Worm (Caenorhabditis elegans) whole organism, early embryonic: Measurements from ENCODE around the gene noca-1.
"Not testable (repeated sequence)": the region's sequence is repeated elsewhere in the genome, so short reads cannot be mapped to it uniquely, and the experiment has no call there.

Source experiments
- B0310.2 ChIP-seq: sonication (generic microtip); optimal IDR thresholded peaks from 2 replicates; lab custom pipeline; 2016; ENCODE audit warnings: mild to moderate bottlenecking, missing genetic modification characterization, missing compliant biosample characterization
- F13C5.2 ChIP-seq: sonication (generic microtip); optimal IDR thresholded peaks from 2 replicates; lab custom pipeline; 2017; ENCODE audit warnings: mild to moderate bottlenecking, missing genetic modification characterization, inconsistent platforms, missing compliant biosample characterization
- aly-1 ChIP-seq: sonication (generic microtip); optimal IDR thresholded peaks from 2 replicates; lab custom pipeline; 2016; ENCODE audit warnings: missing genetic modification characterization, missing compliant biosample characterization
- ama-1 ChIP-seq: fragments of 150-350 bp; optimal IDR thresholded peaks from 2 replicates; lab custom pipeline; 2014
- ceh-13 ChIP-seq: fragments of 200-800 bp; sonication (Bioruptor generic); optimal IDR thresholded peaks from 2 replicates; lab custom pipeline; 2018; ENCODE audit warnings: mild to moderate bottlenecking, missing genetic modification characterization, missing compliant biosample characterization
- ceh-36 ChIP-seq: sonication (generic microtip); optimal IDR thresholded peaks from 2 replicates; lab custom pipeline; 2016; ENCODE audit warnings: missing genetic modification characterization, inconsistent platforms, missing compliant biosample characterization
- ets-7 ChIP-seq: sonication (generic microtip); optimal IDR thresholded peaks from 2 replicates; lab custom pipeline; 2016; ENCODE audit warnings: missing genotype, missing genetic modification characterization, missing compliant biosample characterization
- flt-1 ChIP-seq: fragments of 200-800 bp; sonication (Bioruptor generic); IDR thresholded peaks from 2 replicates; pipeline ENCODE4 v1.3.6; 2022; ENCODE audit warnings: missing genetic modification characterization, missing compliant biosample characterization
- hmbx-1 ChIP-seq: sonication (generic microtip); optimal IDR thresholded peaks from 2 replicates; lab custom pipeline; 2016; ENCODE audit warnings: mild to moderate bottlenecking, missing genetic modification characterization, missing compliant biosample characterization
- hmg-4 ChIP-seq: fragments of 200-800 bp; sonication (Bioruptor generic); optimal IDR thresholded peaks from 2 replicates; lab custom pipeline; 2018; ENCODE audit warnings: mild to moderate bottlenecking, missing genetic modification characterization, missing compliant biosample characterization
- hnd-1 ChIP-seq: sonication (generic microtip); optimal IDR thresholded peaks from 2 replicates; lab custom pipeline; 2016; ENCODE audit warnings: missing genetic modification characterization, missing compliant biosample characterization
- pes-1 ChIP-seq: fragments of 200-800 bp; sonication (Bioruptor generic); IDR thresholded peaks from 2 replicates; pipeline ENCODE4 v1.3.6; 2022; ENCODE audit warnings: missing genetic modification reagents, missing genetic modification characterization, missing compliant biosample characterization
- scrt-1 ChIP-seq: fragments of 200-800 bp; sonication (Bioruptor generic); IDR thresholded peaks from 2 replicates; pipeline ENCODE4 v1.3.6; 2022; ENCODE audit warnings: missing genetic modification characterization, missing compliant biosample characterization
- sea-1 ChIP-seq: fragments of 200-800 bp; sonication (Bioruptor generic); conservative IDR thresholded peaks from 2 replicates; pipeline ENCODE4 v1.3.6; 2022; ENCODE audit warnings: missing genetic modification characterization, missing compliant biosample characterization
- tbx-11 ChIP-seq: fragments of 200-800 bp; sonication (Bioruptor generic); IDR thresholded peaks from 2 replicates; pipeline ENCODE4 v1.3.6; 2022; ENCODE audit warnings: missing genetic modification characterization, missing compliant biosample characterization
- tbx-37 ChIP-seq: fragments of 200-800 bp; sonication (Bioruptor generic); conservative IDR thresholded peaks from 2 replicates; pipeline ENCODE4 v1.3.6; 2022; ENCODE audit warnings: missing genetic modification reagents, missing genetic modification characterization, missing compliant biosample characterization
- tra-4 ChIP-seq: sonication (generic microtip); optimal IDR thresholded peaks from 2 replicates; lab custom pipeline; 2017; ENCODE audit warnings: missing genetic modification characterization, missing compliant biosample characterization

noca-1 gene

DNA sequence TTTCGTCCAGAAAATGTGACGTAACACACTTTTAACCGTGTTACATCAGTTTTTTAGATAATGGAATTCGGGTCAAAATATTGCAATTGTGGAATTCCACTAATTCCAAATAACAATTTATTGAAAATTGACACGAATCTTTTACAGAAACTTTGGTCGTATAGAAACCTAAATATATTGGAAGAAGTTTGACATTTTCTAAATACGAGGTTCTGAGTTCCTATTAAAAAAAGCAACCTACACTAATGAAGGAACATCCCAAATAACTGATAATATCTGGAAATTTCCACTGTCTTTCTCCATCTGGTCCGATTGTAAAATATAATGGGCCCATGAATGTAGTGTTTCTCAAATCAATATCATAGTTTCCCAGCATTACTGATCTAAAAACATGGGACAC is 31.5 kb upstream of the noca-1 start:
- no peak for TF ChIP-seq hmbx-1
- no peak for TF ChIP-seq hnd-1 (tag; lab: Kevin White, UChicago)
- TF ChIP-seq aly-1: no peak
- no peak for TF ChIP-seq scrt-1 (GFP tag; lab: Robert Waterston, UW)

DNA sequence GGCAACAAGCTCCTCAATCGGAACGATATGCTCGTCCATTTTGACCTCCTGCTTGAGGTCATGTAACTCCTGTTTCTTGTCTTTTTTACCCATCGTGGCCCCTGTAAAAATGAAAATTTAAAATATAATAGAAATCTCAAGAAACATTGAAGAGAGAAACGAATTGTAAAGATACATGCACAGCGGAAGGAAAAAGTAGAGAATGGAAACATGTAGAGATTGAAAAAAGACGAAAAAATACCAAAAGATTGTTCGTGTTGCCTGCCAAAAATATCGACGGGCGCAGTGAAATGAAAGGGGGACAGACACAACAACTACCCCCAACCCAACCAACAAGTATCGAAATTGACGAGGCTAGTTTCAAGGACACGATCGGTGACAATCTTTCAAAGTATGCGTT is 22.8 kb upstream of the noca-1 start, which contains the start of gene eat-6:
TSS of gene eat-6 (minus strand) at position 101 of the 400 bp plus-strand sequence.
- TF ChIP-seq hmbx-1 (no peak), tbx-37 (GFP tag; lab: Robert Waterston, UW) (no peak), aly-1 (no peak), ceh-36 (tag; lab: Kevin White, UChicago) (no peak), tbx-11 (no peak), tra-4 (tag; lab: Kevin White, UChicago) (no peak), ceh-13 (GFP tag; lab: Kevin White, UChicago) (no peak), B0310.2 (tag; lab: Kevin White, UChicago) (no peak), sea-1 (GFP tag; lab: Robert Waterston, UW) (no peak), scrt-1 (GFP tag; lab: Robert Waterston, UW) (no peak), ets-7 (tag; lab: Kevin White, UChicago) (no peak), hmg-4 (GFP tag; lab: Kevin White, UChicago) (no peak), flt-1 (no peak), hnd-1 (tag; lab: Kevin White, UChicago) (no peak), pes-1 (GFP tag; lab: Robert Waterston, UW) (no peak), F13C5.2 (tag; lab: Kevin White, UChicago) (no peak), ama-1 (lab: Kevin White, UChicago) (no peak)

DNA sequence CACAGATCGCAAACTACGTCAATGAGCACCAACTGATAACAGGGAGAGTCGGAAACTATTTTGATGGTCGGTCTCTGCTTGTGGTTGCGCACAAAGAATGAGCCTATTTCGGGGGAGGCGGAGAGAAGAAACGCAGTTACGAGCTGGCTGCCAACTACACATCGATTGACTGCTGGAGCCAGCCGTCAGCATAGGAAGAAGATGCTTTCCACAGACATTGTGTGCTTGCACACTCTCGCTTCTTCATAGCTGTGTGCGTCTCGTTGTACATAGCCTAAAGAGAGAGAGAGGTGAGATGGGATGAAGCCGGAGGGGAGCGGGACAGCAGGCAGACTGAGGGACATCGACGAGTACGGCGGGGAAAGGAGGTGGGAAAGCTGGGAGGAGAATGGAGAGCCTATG is 22.3 kb upstream of the noca-1 start:
- TF ChIP-seq tra-4 (tag; lab: Kevin White, UChicago) (no peak), hmg-4 (GFP tag; lab: Kevin White, UChicago) (peak; percentile 79), hnd-1 (tag; lab: Kevin White, UChicago) (no peak), ets-7 (tag; lab: Kevin White, UChicago) (no peak), F13C5.2 (tag; lab: Kevin White, UChicago) (peak; percentile 67)

DNA sequence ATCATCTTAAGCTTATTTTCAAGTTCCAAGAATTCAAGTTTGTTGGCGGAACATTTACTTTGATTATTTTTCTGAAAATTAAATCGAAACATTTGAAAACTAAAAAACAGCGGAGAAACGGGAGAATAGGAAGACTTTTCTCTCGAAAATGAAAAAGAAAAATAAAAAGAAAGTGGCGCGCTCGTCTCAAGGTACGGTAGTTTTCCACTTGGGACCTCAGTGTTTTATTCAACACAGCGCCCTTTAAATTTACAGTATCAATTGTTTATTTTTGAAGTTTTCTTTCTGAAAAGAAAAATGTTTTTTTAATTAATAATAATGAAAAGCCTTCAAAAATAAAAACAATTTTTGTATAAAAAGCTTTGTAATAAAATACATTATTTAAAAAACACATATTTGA is 21.2 kb upstream of the noca-1 start:
- TF ChIP-seq flt-1 (no peak), hmg-4 (GFP tag; lab: Kevin White, UChicago) (no peak), tbx-37 (GFP tag; lab: Robert Waterston, UW) (no peak), hmbx-1 (no peak), ets-7 (tag; lab: Kevin White, UChicago) (no peak), aly-1 (no peak), scrt-1 (GFP tag; lab: Robert Waterston, UW) (no peak), tbx-11 (no peak), B0310.2 (tag; lab: Kevin White, UChicago) (no peak), tra-4 (tag; lab: Kevin White, UChicago) (no peak), ceh-13 (GFP tag; lab: Kevin White, UChicago) (no peak), F13C5.2 (tag; lab: Kevin White, UChicago) (no peak), ama-1 (lab: Kevin White, UChicago) (no peak), sea-1 (GFP tag; lab: Robert Waterston, UW) (no peak), pes-1 (GFP tag; lab: Robert Waterston, UW) (no peak)

DNA sequence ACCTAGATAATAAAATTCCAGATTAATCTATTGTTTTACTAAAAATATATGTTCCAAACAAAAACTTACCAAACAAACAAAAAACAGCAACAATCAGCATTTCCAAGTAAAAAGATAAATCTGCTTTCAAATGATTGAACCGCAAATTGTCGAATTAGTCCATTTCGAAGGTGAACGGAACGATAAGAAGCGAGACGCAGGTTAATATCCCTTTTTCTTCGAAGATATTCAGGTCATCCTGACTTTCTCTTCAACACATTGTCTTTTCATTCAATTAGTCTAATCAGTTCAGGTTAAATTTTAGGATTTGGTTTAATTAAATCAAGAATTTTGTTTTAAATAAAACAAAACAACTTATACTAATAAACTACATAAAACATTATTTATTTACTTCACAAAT is 19.3 kb upstream of the noca-1 start, which contains the start of gene B0365.9:
TSS of gene B0365.9 (minus strand) at position 186 of the 400 bp plus-strand sequence.
- no peak for TF ChIP-seq tra-4 (tag; lab: Kevin White, UChicago)
- no peak for TF ChIP-seq hmbx-1
- no peak for TF ChIP-seq flt-1
- TF ChIP-seq ama-1 (lab: Kevin White, UChicago): no peak
- TF ChIP-seq hmg-4 (GFP tag; lab: Kevin White, UChicago): no peak
- no peak for TF ChIP-seq sea-1 (GFP tag; lab: Robert Waterston, UW)
- TF ChIP-seq pes-1 (GFP tag; lab: Robert Waterston, UW): no peak
- no peak for TF ChIP-seq ets-7 (tag; lab: Kevin White, UChicago)
- no peak for TF ChIP-seq scrt-1 (GFP tag; lab: Robert Waterston, UW)
- TF ChIP-seq ceh-13 (GFP tag; lab: Kevin White, UChicago): no peak
- no peak for TF ChIP-seq hnd-1 (tag; lab: Kevin White, UChicago)
- no peak for TF ChIP-seq ceh-36 (tag; lab: Kevin White, UChicago)
- TF ChIP-seq B0310.2 (tag; lab: Kevin White, UChicago): no peak
- TF ChIP-seq tbx-37 (GFP tag; lab: Robert Waterston, UW): no peak
- no peak for TF ChIP-seq tbx-11
- TF ChIP-seq F13C5.2 (tag; lab: Kevin White, UChicago): no peak
- TF ChIP-seq aly-1: no peak

- not testable (repeated sequence) for TF ChIP-seq ceh-13 (GFP tag; lab: Kevin White, UChicago); ets-7 (tag; lab: Kevin White, UChicago); tbx-11
These were observed 17.9 kb upstream of the noca-1 start, which contains the start of gene clec-225 for ce11 chrV:13134786-13135185. Gene clec-225, minus strand, starts transcription at chrV:13134886.

ce11 chrV:13137955-13138354 is 14.8 kb upstream of the noca-1 start, which contains the start of gene clec-41:
Gene clec-41, minus strand, starts transcription at chrV:13138101.
- TF ChIP-seq aly-1 (no peak), scrt-1 (GFP tag; lab: Robert Waterston, UW) (no peak), pes-1 (GFP tag; lab: Robert Waterston, UW) (no peak), tra-4 (tag; lab: Kevin White, UChicago) (no peak), sea-1 (GFP tag; lab: Robert Waterston, UW) (no peak), ceh-13 (GFP tag; lab: Kevin White, UChicago) (no peak), tbx-11 (no peak), tbx-37 (GFP tag; lab: Robert Waterston, UW) (no peak), ceh-36 (tag; lab: Kevin White, UChicago) (no peak), F13C5.2 (tag; lab: Kevin White, UChicago) (no peak), ama-1 (lab: Kevin White, UChicago) (no peak), hnd-1 (tag; lab: Kevin White, UChicago) (no peak), hmg-4 (GFP tag; lab: Kevin White, UChicago) (no peak), ets-7 (tag; lab: Kevin White, UChicago) (no peak), hmbx-1 (no peak), flt-1 (no peak), B0310.2 (tag; lab: Kevin White, UChicago) (no peak)
